Worm (Caenorhabditis elegans): ENCODE measurements around the gene C02E7.10.
A peak's percentile ranks its signal among the peaks of the same experiment; 100 is the strongest.

The C02E7.10 gene

ce11 chrV:4913853-4914252 lies 19.0 kb downstream of the C02E7.10 start:
- TF ChIP-seq unc-39 (tag; optimal IDR thresholded peaks at IDR 0.05) (no peak), mls-2 (tag; optimal IDR thresholded peaks at IDR 0.05) (no peak), mep-1 (tag; optimal IDR thresholded peaks at IDR 0.05) (no peak), snpc-4 (tag; optimal IDR thresholded peaks at IDR 0.05) (no peak), elt-1 (tag; optimal IDR thresholded peaks at IDR 0.05; ENCODE audit: borderline replicate concordance, insufficient read depth) (no peak), nhr-76 (tag; optimal IDR thresholded peaks at IDR 0.05) (no peak)

DNA sequence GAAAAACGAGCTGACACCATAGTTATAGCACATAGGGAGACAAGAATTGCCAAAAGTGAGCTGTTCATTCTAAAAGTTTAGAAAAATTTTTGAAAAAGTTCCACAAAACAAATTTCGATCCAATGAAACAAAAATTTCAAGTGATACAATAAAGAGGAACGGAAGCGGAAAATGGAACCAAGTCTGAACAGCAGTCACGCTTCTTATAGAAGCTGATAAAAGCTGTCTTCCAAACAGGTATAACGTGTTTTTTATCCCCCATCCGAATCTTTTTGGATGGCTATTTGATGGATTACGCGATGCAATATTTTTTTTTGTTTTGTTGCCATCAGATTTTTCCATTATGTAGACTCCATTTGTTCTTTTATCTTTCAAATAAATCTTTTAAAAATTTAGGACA lies 20.5 kb downstream of the C02E7.10 start, which contains the start of gene H23N18.5:
Gene H23N18.5 (minus strand): TSS at position 69 of the 400 bp plus-strand sequence.
- peak; percentile 0 for TF ChIP-seq elt-1 (tag; optimal IDR thresholded peaks at IDR 0.05; ENCODE audit: borderline replicate concordance, insufficient read depth)
- TF ChIP-seq lin-32 (GFP tag; optimal IDR thresholded peaks at IDR 0.05), result no peak
- TF ChIP-seq elt-3 (tag; optimal IDR thresholded peaks at IDR 0.05), result no peak
- TF ChIP-seq pha-4 (tag; optimal IDR thresholded peaks at IDR 0.05), result no peak
- TF ChIP-seq M03D4.4 (tag; optimal IDR thresholded peaks at IDR 0.05), result no peak

DNA sequence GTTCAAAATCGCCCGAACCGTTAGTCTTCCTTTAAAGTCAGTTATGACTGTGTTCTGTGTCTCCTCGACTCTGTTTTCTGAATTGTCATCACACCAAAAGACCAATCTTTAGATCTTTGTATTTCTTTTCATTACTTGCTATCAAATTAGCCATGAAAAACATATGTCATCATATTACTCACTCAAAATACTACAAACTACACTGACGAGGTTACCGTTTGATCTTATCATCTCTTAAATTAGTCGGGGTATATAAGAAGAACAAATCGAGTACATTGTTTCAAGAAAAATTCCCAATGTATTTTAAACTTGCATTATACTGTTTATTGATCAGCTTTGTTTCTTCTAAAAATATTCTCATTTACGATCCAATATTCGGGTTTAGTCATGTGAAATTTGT lies 24.3 kb downstream of the C02E7.10 start, which contains the start of gene ugt-13:
Gene ugt-13 (plus strand): TSS at position 294 of the 400 bp plus-strand sequence.
- TF ChIP-seq unc-39 (tag; optimal IDR thresholded peaks at IDR 0.05) (no peak), nhr-28 (tag; optimal IDR thresholded peaks at IDR 0.05) (no peak), ham-2 (GFP tag; optimal IDR thresholded peaks at IDR 0.05) (no peak), nhr-237 (tag; optimal IDR thresholded peaks at IDR 0.05) (no peak), zip-8 (tag; optimal IDR thresholded peaks at IDR 0.05) (no peak), lin-13 (tag; optimal IDR thresholded peaks at IDR 0.05) (no peak), bed-3 (GFP tag; optimal IDR thresholded peaks at IDR 0.05) (no peak), hlh-1 (tag; optimal IDR thresholded peaks at IDR 0.05) (no peak), nhr-12 (tag; optimal IDR thresholded peaks at IDR 0.05) (no peak), flh-1 (GFP tag; optimal IDR thresholded peaks at IDR 0.05) (no peak), ztf-11 (tag; optimal IDR thresholded peaks at IDR 0.05) (no peak), drap-1 (GFP tag; optimal IDR thresholded peaks at IDR 0.05) (no peak), blmp-1 (tag; optimal IDR thresholded peaks at IDR 0.05) (no peak), ceh-39 (tag; optimal IDR thresholded peaks at IDR 0.05) (no peak)

ce11 chrV:4905953-4906352 lies 26.9 kb downstream of the C02E7.10 start, which contains the start of gene ugt-14:
Gene ugt-14, plus strand, starts transcription at chrV:4906253.
- no peak for TF ChIP-seq drap-1 (GFP tag; optimal IDR thresholded peaks at IDR 0.05)
- TF ChIP-seq zip-8 (tag; optimal IDR thresholded peaks at IDR 0.05), result no peak
- TF ChIP-seq nhr-76 (tag; optimal IDR thresholded peaks at IDR 0.05), result no peak
- TF ChIP-seq cnd-1 (tag; optimal IDR thresholded peaks at IDR 0.05), result no peak
- no peak for TF ChIP-seq ces-1 (GFP tag; optimal IDR thresholded peaks at IDR 0.05)
- no peak for TF ChIP-seq mab-5 (tag; optimal IDR thresholded peaks at IDR 0.05)
- no peak for TF ChIP-seq unc-120 (tag; optimal IDR thresholded peaks at IDR 0.05; ENCODE audit: poor library complexity, severe bottlenecking)
- TF ChIP-seq elt-3 (tag; optimal IDR thresholded peaks at IDR 0.05), result no peak

DNA sequence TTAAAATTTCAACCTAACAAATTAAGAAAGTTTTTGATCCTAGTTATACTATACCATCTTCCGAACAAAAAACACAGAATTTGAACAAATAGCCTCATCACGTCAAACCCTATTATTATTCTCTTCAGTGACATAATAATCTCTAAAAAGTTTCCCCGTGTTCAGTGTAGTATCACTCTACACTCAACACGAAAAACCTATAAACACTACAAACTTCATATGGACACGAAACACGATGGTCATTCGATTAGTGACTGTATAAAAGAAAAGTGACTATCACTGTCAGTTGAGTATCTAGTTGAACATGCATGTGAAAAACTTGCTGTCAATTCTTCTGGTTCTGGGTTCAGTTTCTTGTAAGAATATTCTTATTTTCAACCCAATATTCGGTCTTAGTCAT lies 29.1 kb downstream of the C02E7.10 start, which contains the start of gene ugt-8:
Gene ugt-8 (plus strand): TSS at position 235 of the 400 bp plus-strand sequence.
- no peak for TF ChIP-seq cnd-1 (tag; optimal IDR thresholded peaks at IDR 0.05)

DNA sequence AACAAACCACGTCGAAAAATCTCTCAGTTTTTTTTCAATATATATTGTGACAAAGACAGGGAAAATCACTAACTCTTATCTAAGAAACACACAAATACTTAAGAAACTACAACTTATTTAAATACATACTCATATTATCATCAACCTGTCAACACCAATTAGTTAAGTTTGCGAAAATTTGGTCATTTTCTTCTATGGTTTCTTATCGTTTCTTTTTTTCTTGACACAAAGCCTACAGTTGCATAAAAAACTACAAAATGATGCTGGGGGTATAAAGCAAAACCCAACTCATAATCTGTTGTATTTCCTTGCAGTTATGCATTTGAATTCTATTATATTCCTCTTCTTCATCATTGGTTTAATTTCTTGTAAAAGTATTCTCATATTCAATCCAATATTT lies 31.8 kb downstream of the C02E7.10 start, which contains the start of gene ugt-67:
Gene ugt-67 (plus strand): TSS at position 301 of the 400 bp plus-strand sequence.
- TF ChIP-seq lin-13 (tag; optimal IDR thresholded peaks at IDR 0.05), result no peak
- TF ChIP-seq M03D4.4 (tag; optimal IDR thresholded peaks at IDR 0.05), result no peak
- no peak for TF ChIP-seq mab-5 (tag; optimal IDR thresholded peaks at IDR 0.05)
- no peak for TF ChIP-seq nhr-2 (tag; optimal IDR thresholded peaks at IDR 0.05)
- no peak for TF ChIP-seq sem-2 (GFP tag; optimal IDR thresholded peaks at IDR 0.05)
- no peak for TF ChIP-seq ztf-11 (tag; optimal IDR thresholded peaks at IDR 0.05)
- TF ChIP-seq ceh-43 (GFP tag; optimal IDR thresholded peaks at IDR 0.05), result no peak
- no peak for TF ChIP-seq mls-2 (tag; optimal IDR thresholded peaks at IDR 0.05)
- TF ChIP-seq nhr-76 (tag; optimal IDR thresholded peaks at IDR 0.05), result no peak
- no peak for TF ChIP-seq unc-39 (tag; optimal IDR thresholded peaks at IDR 0.05)
- no peak for TF ChIP-seq lsy-2 (tag; optimal IDR thresholded peaks at IDR 0.05)
